Worm (Caenorhabditis elegans): ENCODE data around the gene C25D7.15.
A peak's percentile ranks its signal among the peaks of the same experiment; 100 is the strongest.

Gene C25D7.15

DNA sequence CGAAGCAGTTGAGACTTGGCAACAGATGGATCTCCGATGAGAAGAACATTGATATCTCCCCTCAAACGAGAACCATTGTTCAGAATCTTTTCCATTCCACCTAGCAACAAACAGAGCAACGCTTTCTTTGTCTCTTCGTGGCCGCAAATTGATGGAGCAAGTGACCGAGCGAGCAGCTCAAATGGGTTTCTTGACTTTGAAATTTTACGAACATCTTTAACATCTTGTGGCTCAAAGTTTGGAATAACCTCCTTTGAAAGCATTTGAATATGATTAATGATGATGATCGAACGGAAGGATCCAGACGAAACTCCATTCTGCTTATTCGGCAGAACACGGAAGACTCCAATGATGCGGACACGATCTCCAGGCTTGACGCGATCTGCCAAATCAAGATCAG, 1.2 kb upstream of the C25D7.15 start:
- TF ChIP-seq med-1 (GFP tag; optimal IDR thresholded peaks at IDR 0.05; ENCODE audit: insufficient read depth) (no peak), ztf-29 (GFP tag; IDR thresholded peaks at IDR 0.05) (no peak), flt-1 (GFP tag; IDR thresholded peaks at IDR 0.05) (no peak), T22C8.4 (GFP tag; IDR thresholded peaks at IDR 0.05) (no peak), ref-1 (GFP tag; conservative IDR thresholded peaks at IDR 0.05) (no peak), cog-1 (tag; optimal IDR thresholded peaks at IDR 0.05) (no peak), ztf-23 (GFP tag; IDR thresholded peaks at IDR 0.05) (no peak), klf-2 (GFP tag; conservative IDR thresholded peaks at IDR 0.05) (no peak)

DNA sequence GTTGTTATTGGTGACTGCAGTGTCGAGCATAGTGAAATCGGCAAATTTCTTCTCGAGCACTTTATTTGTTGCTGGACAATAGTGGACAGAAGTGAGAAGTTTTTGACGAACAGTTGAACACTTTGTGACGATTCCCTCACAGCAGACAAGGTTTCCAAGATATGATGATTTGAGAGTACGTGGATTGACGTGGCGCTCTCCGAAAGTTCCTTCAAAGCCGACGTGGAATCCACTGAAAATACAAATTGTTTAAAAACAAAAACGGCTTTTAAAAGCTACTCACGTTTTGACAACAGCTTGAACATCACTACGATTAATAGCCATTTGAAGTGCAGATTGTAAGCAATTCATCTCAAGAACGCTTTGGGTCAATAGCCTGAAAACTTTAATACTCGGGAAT, 643 bp upstream of the C25D7.15 start:
- TF ChIP-seq tab-1 (GFP tag; IDR thresholded peaks at IDR 0.05), result no peak

DNA sequence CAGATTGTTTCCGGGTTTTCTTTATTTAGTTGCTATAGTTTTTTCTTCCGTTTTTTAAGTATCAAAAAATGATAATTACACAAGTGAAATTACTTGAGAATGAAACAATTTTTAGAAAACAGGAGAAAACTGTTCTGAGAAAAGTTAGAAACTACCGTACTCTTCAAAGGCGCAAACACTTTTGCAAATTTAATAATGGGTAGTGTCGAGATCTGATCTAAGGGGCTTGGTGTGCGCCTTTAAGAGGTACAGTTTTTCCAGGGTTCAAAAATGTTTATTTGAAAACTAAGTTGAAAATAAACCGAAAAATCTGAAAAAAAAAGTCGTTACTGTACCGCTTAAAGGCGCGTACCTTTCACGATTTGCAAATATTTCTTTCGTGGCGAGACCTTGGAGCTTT, 987 bp downstream of the C25D7.15 start:
- TF ChIP-seq T22C8.4 (GFP tag; IDR thresholded peaks at IDR 0.05) (no peak), tab-1 (GFP tag; IDR thresholded peaks at IDR 0.05) (no peak), med-1 (GFP tag; optimal IDR thresholded peaks at IDR 0.05; ENCODE audit: insufficient read depth) (no peak), klf-2 (GFP tag; conservative IDR thresholded peaks at IDR 0.05) (no peak), flt-1 (GFP tag; IDR thresholded peaks at IDR 0.05) (no peak), ref-1 (GFP tag; conservative IDR thresholded peaks at IDR 0.05) (no peak), cog-1 (tag; optimal IDR thresholded peaks at IDR 0.05) (no peak), ztf-29 (GFP tag; IDR thresholded peaks at IDR 0.05) (no peak), ztf-23 (GFP tag; IDR thresholded peaks at IDR 0.05) (no peak)

DNA sequence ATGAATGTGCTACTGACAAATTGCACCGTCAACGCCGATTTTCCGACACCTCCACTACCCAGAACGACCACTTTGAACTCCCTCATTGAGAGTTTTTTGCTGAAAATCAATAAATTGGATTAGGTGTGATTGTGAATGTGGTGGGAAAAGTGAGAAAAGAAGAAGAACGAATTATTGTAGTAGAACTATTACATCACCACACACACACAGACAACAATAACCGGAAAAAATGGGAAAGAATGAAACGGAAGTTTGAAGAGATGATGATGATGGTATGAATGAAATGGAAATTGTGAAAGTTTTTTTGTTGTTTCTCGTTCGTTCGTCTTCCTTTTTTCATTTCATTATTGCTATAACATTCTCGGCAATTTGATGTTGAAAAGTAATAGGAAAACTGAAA, 4.4 kb downstream of the C25D7.15 start, which contains the start of gene rap-2:
TSS of gene rap-2 (minus strand) at position 101 of the 400 bp plus-strand sequence.
- TF ChIP-seq cog-1 (tag; optimal IDR thresholded peaks at IDR 0.05), result no peak
- TF ChIP-seq ztf-23 (GFP tag; IDR thresholded peaks at IDR 0.05), result no peak
- no peak for TF ChIP-seq tab-1 (GFP tag; IDR thresholded peaks at IDR 0.05)
- TF ChIP-seq flt-1 (GFP tag; IDR thresholded peaks at IDR 0.05), result no peak
- no peak for TF ChIP-seq ztf-29 (GFP tag; IDR thresholded peaks at IDR 0.05)
- TF ChIP-seq ref-1 (GFP tag; conservative IDR thresholded peaks at IDR 0.05), result no peak
- TF ChIP-seq med-1 (GFP tag; optimal IDR thresholded peaks at IDR 0.05; ENCODE audit: insufficient read depth), result no peak
- TF ChIP-seq klf-2 (GFP tag; conservative IDR thresholded peaks at IDR 0.05), result no peak
- TF ChIP-seq T22C8.4 (GFP tag; IDR thresholded peaks at IDR 0.05), result no peak

DNA sequence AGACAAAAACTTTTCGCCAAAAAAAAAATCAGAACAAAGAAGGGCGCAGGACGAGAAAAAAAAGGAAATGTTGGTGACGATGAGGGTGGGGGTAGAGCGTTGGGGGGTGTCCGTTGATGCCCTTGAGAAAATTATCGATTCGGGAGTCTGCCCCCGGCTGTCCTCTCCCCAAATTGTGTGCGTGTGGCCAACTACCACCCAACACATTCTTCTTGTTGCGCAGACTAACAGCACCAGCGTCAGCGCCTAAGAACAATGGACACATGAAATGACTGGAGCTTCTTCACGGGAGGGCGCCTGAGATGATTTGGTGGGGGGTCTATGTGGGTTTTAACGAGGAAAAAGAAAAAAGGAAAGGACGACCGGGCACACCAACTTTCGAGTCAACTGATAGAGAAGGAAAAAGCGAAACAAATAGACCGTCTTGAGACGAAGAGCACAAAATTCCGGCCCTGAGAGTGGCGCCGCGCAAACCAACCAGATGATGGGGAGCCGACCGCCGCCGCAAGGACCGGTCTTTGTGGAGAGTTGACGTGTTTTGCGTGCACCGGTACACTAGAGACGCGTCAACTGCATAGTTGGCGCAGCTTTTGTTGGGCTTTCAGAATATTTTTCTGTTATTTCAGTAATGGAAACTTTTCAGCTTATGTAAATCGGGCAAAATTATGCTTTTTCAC, 5.6 kb downstream of the C25D7.15 start, which contains the start of gene C25D7.9:
TSS of gene C25D7.9 (plus strand) at position 68 of the 677 bp plus-strand sequence.
- no peak for TF ChIP-seq med-1 (GFP tag; optimal IDR thresholded peaks at IDR 0.05; ENCODE audit: insufficient read depth)
- TF ChIP-seq T22C8.4 (GFP tag; IDR thresholded peaks at IDR 0.05), result peak; percentile 82

DNA sequence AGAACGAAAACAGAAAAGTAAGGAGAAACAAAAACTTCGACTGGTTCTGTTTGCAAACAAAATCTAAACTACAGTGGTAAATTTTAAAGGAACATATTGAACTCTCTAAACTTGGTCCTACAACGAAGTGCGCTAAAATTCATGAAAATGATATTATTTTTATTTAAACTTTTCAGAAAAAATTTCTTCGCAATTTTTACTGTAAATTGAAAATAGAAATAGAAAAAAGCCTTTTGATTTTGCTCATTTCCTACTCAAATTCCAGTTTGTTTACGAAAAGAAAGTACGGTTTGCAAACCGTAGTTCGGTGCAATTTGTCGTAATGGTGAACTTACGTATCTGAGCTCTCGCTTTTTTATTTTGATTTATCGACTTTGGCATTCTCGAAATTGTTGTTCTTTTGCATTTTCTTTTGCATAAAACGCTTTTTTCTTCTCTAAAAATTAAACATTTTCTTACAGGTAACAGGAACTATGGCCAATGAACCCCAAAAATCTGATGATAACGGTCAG, 6.3 kb downstream of the C25D7.15 start, which contains the start of gene otub-1:
TSS of gene otub-1 (plus strand) at position 462 of the 512 bp plus-strand sequence.
- no peak for TF ChIP-seq ztf-23 (GFP tag; IDR thresholded peaks at IDR 0.05)
- no peak for TF ChIP-seq ztf-29 (GFP tag; IDR thresholded peaks at IDR 0.05)
- no peak for TF ChIP-seq med-1 (GFP tag; optimal IDR thresholded peaks at IDR 0.05; ENCODE audit: insufficient read depth)
- TF ChIP-seq tab-1 (GFP tag; IDR thresholded peaks at IDR 0.05), result no peak
- TF ChIP-seq klf-2 (GFP tag; conservative IDR thresholded peaks at IDR 0.05), result no peak
- no peak for TF ChIP-seq ref-1 (GFP tag; conservative IDR thresholded peaks at IDR 0.05)
- no peak for TF ChIP-seq cog-1 (tag; optimal IDR thresholded peaks at IDR 0.05)
- TF ChIP-seq flt-1 (GFP tag; IDR thresholded peaks at IDR 0.05), result no peak

DNA sequence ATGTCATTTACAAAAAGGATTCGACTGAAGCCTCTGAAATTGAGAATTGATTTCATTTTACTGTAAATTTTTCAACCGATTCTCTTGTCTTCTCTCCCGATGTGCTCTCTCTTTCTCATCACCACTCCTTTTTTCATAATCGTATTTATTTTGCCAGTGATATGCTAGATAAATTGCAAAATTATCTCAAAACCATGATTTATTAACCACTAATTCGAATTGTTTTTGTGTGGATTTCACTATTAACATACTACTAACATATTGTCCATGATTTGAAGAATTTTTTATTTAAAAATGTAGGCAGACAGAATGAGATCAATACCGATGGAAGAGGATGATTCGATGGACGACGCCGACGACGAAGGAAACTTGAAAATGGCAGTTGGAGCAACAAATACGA, 7.6 kb downstream of the C25D7.15 start, which contains the start of gene C25D7.10:
TSS of gene C25D7.10 (plus strand) at position 301 of the 400 bp plus-strand sequence.
- no peak for TF ChIP-seq T22C8.4 (GFP tag; IDR thresholded peaks at IDR 0.05)
- TF ChIP-seq tab-1 (GFP tag; IDR thresholded peaks at IDR 0.05), result no peak
- TF ChIP-seq flt-1 (GFP tag; IDR thresholded peaks at IDR 0.05), result no peak
- no peak for TF ChIP-seq ztf-23 (GFP tag; IDR thresholded peaks at IDR 0.05)
- no peak for TF ChIP-seq cog-1 (tag; optimal IDR thresholded peaks at IDR 0.05)

DNA sequence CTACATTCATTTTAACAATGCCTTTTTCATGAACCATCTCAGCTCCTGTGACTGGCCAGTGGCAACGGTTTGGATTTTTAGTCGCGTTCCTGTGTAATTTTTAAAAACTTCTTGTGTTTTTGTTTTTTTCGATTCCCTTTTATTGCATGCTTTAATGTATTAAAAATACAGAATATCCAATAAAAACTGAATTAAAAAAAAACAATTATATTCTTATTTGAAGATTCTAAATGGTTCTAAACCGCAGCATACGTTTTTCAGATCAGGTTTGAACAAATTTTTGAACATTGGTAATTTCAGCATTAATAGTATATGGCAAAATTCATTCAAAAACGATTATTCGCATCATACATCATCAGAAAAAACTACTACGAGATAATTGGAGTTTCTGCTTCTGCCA, 8.8 kb downstream of the C25D7.15 start, which contains the start of gene dnj-3:
TSS of gene dnj-3 (plus strand) at position 301 of the 400 bp plus-strand sequence.
- no peak for TF ChIP-seq ztf-29 (GFP tag; IDR thresholded peaks at IDR 0.05)
- no peak for TF ChIP-seq ztf-23 (GFP tag; IDR thresholded peaks at IDR 0.05)
- TF ChIP-seq med-1 (GFP tag; optimal IDR thresholded peaks at IDR 0.05; ENCODE audit: insufficient read depth), result no peak
- TF ChIP-seq cog-1 (tag; optimal IDR thresholded peaks at IDR 0.05), result no peak
- TF ChIP-seq flt-1 (GFP tag; IDR thresholded peaks at IDR 0.05), result no peak
- no peak for TF ChIP-seq tab-1 (GFP tag; IDR thresholded peaks at IDR 0.05)
- TF ChIP-seq klf-2 (GFP tag; conservative IDR thresholded peaks at IDR 0.05), result no peak
- TF ChIP-seq ref-1 (GFP tag; conservative IDR thresholded peaks at IDR 0.05), result no peak
- no peak for TF ChIP-seq T22C8.4 (GFP tag; IDR thresholded peaks at IDR 0.05)

DNA sequence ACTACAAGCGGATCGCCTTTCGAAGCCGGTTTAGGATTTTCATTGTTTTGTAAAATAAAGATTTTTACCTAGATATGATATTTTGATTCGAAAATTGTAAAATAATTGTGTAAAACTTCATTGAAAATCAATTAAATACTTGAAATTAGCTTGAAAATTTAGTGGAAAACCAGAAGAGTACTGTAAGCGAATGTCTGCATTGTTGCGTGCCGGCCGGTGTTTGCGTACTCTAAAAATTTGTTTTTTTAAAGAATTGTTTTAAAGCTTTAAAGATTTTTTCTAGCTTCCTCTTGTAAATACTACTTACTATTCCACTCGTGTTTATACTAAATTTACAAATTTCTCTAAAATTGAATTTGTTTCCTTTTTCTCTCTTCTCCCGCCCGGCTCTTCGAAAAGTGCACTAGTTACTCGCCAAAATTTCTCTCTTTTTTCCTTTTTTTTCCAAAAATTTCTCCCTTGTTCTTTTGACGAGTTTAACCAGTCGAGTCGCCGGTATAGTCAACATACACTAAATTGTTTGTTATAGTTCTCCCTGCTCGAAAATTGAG, 9.9 kb downstream of the C25D7.15 start:
- TF ChIP-seq T22C8.4 (GFP tag; IDR thresholded peaks at IDR 0.05) (no peak), ztf-29 (GFP tag; IDR thresholded peaks at IDR 0.05) (no peak), tab-1 (GFP tag; IDR thresholded peaks at IDR 0.05) (no peak), ztf-23 (GFP tag; IDR thresholded peaks at IDR 0.05) (no peak), cog-1 (tag; optimal IDR thresholded peaks at IDR 0.05) (no peak), klf-2 (GFP tag; conservative IDR thresholded peaks at IDR 0.05) (no peak), med-1 (GFP tag; optimal IDR thresholded peaks at IDR 0.05; ENCODE audit: insufficient read depth) (no peak), ref-1 (GFP tag; conservative IDR thresholded peaks at IDR 0.05) (no peak), flt-1 (GFP tag; IDR thresholded peaks at IDR 0.05) (no peak)
